Fruit fly (Drosophila melanogaster) whole organism, embryonic: ENCODE measurements around the gene Pex7.

Experiments
- Abd-B ChIP-seq: fragments of 200-800 bp; sonication (Bioruptor generic); optimal IDR thresholded peaks from 2 replicates; lab custom pipeline; 2018; ENCODE audit warnings: missing biosample characterization, mild to moderate bottlenecking, missing genetic modification characterization, moderate library complexity
- CG10209 ChIP-seq: fragments of 200-800 bp; sonication (Bioruptor generic); optimal IDR thresholded peaks from 3 replicates; lab custom pipeline; 2017; ENCODE audit warnings: missing biosample characterization, mild to moderate bottlenecking, missing genetic modification characterization, missing genetic modification reagents
- CG11560 ChIP-seq: fragments of 200-800 bp; sonication (Bioruptor generic); IDR thresholded peaks from 3 replicates; pipeline ENCODE4 v1.3.6; 2022; ENCODE audit warnings: missing biosample characterization, missing genetic modification characterization
- CG15073 ChIP-seq: fragments of 200-800 bp; sonication (Bioruptor generic); optimal IDR thresholded peaks from 2 replicates; lab custom pipeline; 2016; ENCODE audit warnings: missing biosample characterization, missing genetic modification characterization
- CG1529 ChIP-seq: fragments of 200-800 bp; sonication (Bioruptor generic); optimal IDR thresholded peaks from 3 replicates; lab custom pipeline; 2018; ENCODE audit warnings: missing biosample characterization, missing genetic modification characterization
- CG17912 ChIP-seq: fragments of 200-800 bp; sonication (Bioruptor generic); optimal IDR thresholded peaks from 2 replicates; lab custom pipeline; 2018; ENCODE audit warnings: missing biosample characterization, mild to moderate bottlenecking, missing genetic modification characterization
- CG2199 ChIP-seq: fragments of 200-800 bp; sonication (Bioruptor generic); IDR thresholded peaks from 3 replicates; pipeline ENCODE4 v1.3.6; 2022; ENCODE audit warnings: missing biosample characterization, missing genetic modification characterization
- CG2712 ChIP-seq: fragments of 200-800 bp; optimal IDR thresholded peaks from 3 replicates; lab custom pipeline; 2019; ENCODE audit warnings: missing biosample characterization, mild to moderate bottlenecking, missing genetic modification characterization, moderate library complexity
- CG4707 ChIP-seq: fragments of 200-800 bp; sonication (Bioruptor generic); optimal IDR thresholded peaks from 2 replicates; lab custom pipeline; 2018; ENCODE audit warnings: missing biosample characterization, mild to moderate bottlenecking, missing genetic modification characterization, moderate library complexity
- CG6683 ChIP-seq: fragments of 200-800 bp; sonication (Bioruptor generic); optimal IDR thresholded peaks from 2 replicates; lab custom pipeline; 2017; ENCODE audit warnings: missing biosample characterization, mild to moderate bottlenecking, missing genetic modification characterization, missing genetic modification reagents
- CG6791 ChIP-seq: fragments of 200-800 bp; sonication (Bioruptor generic); IDR thresholded peaks from 3 replicates; pipeline ENCODE4 v1.3.6; 2022; ENCODE audit warnings: missing biosample characterization, missing genetic modification characterization; ENCODE audit not compliant: partially characterized antibody
- CG9437 ChIP-seq: fragments of 200-800 bp; sonication (Bioruptor generic); optimal IDR thresholded peaks from 2 replicates; lab custom pipeline; 2018; ENCODE audit warnings: missing biosample characterization, mild to moderate bottlenecking, missing genetic modification characterization
- CG9932 ChIP-seq: fragments of 200-800 bp; sonication (Bioruptor generic); IDR thresholded peaks from 2 replicates; pipeline ENCODE4 v1.3.6; 2022; ENCODE audit warnings: missing biosample characterization, missing genetic modification characterization
- Deaf1 ChIP-seq: fragments of 200-800 bp; optimal IDR thresholded peaks from 3 replicates; lab custom pipeline; 2019; ENCODE audit warnings: missing biosample characterization, mild to moderate bottlenecking, missing genetic modification characterization, moderate library complexity
- Dip2 ChIP-seq: fragments of 200-800 bp; sonication (Bioruptor generic); IDR thresholded peaks from 2 replicates; pipeline ENCODE4 v1.3.6; 2022; ENCODE audit warnings: missing biosample characterization, missing genetic modification characterization
- Ets97D ChIP-seq: fragments of 200-800 bp; sonication (Bioruptor generic); optimal IDR thresholded peaks from 3 replicates; lab custom pipeline; 2016; ENCODE audit warnings: missing biosample characterization, missing genetic modification characterization
- HLHmδ ChIP-seq: fragments of 200-800 bp; sonication (Bioruptor generic); optimal IDR thresholded peaks from 2 replicates; lab custom pipeline; 2018; ENCODE audit warnings: missing biosample characterization, mild to moderate bottlenecking, missing genetic modification characterization, moderate library complexity
- Lim3 ChIP-seq: fragments of 200-800 bp; sonication (Bioruptor generic); IDR thresholded peaks from 2 replicates; pipeline ENCODE4 v1.3.6; 2022; ENCODE audit warnings: missing biosample characterization, missing genetic modification characterization
- MTF-1 ChIP-seq: fragments of 200-800 bp; sonication (Bioruptor generic); optimal IDR thresholded peaks from 2 replicates; lab custom pipeline; 2018; ENCODE audit warnings: missing biosample characterization, mild to moderate bottlenecking, missing genetic modification characterization, borderline replicate concordance
- Oaz ChIP-seq: fragments of 200-800 bp; sonication (Bioruptor generic); IDR thresholded peaks from 2 replicates; pipeline ENCODE4 v1.3.6; 2022; ENCODE audit warnings: missing biosample characterization, missing genetic modification characterization
- Ravus ChIP-seq: fragments of 200-800 bp; sonication (Bioruptor generic); IDR thresholded peaks from 2 replicates; pipeline ENCODE4 v1.3.6; 2022; ENCODE audit warnings: missing biosample characterization, missing genetic modification characterization
- Rx ChIP-seq: fragments of 200-800 bp; sonication (Bioruptor generic); IDR thresholded peaks from 2 replicates; pipeline ENCODE4 v1.3.6; 2022; ENCODE audit warnings: missing biosample characterization, missing genetic modification characterization
- Side ChIP-seq: fragments of 200-800 bp; sonication (Bioruptor generic); optimal IDR thresholded peaks from 2 replicates; lab custom pipeline; 2016; ENCODE audit warnings: missing biosample characterization, missing genetic modification characterization
- Sox100B ChIP-seq: fragments of 200-800 bp; sonication (Bioruptor generic); optimal IDR thresholded peaks from 3 replicates; lab custom pipeline; 2018; ENCODE audit warnings: missing biosample characterization, mild to moderate bottlenecking, missing genetic modification characterization
- Spps ChIP-seq: fragments of 200-800 bp; sonication (Bioruptor generic); optimal IDR thresholded peaks from 2 replicates; lab custom pipeline; 2018; ENCODE audit warnings: missing biosample characterization, mild to moderate bottlenecking, missing genetic modification characterization
- Sry-δ ChIP-seq: fragments of 200-800 bp; sonication (Bioruptor generic); optimal IDR thresholded peaks from 2 replicates; lab custom pipeline; 2016; ENCODE audit warnings: missing biosample characterization, missing genetic modification characterization
- Xbp1 ChIP-seq: fragments of 200-800 bp; sonication (Bioruptor generic); optimal IDR thresholded peaks from 3 replicates; lab custom pipeline; 2016; ENCODE audit warnings: missing biosample characterization, mild to moderate bottlenecking, missing genetic modification characterization
- aop ChIP-seq: fragments of 200-800 bp; sonication (Bioruptor generic); IDR thresholded peaks from 2 replicates; pipeline ENCODE4 v1.3.6; 2022; ENCODE audit warnings: missing biosample characterization, missing genetic modification characterization
- az2 ChIP-seq: fragments of 200-800 bp; sonication (Bioruptor generic); optimal IDR thresholded peaks from 3 replicates; lab custom pipeline; 2016; ENCODE audit warnings: missing biosample characterization, missing genetic modification characterization
- br ChIP-seq: fragments of >200 bp; optimal IDR thresholded peaks from 2 replicates; lab custom pipeline; 2017
- cad ChIP-seq: fragments of >200 bp; optimal IDR thresholded peaks from 2 replicates; lab custom pipeline; 2017; ENCODE audit warnings: missing biosample characterization, missing genetic modification characterization
- cato ChIP-seq: fragments of 200-800 bp; sonication (Bioruptor generic); optimal IDR thresholded peaks from 2 replicates; lab custom pipeline; 2016; ENCODE audit warnings: missing biosample characterization, missing genetic modification characterization, borderline replicate concordance
- en ChIP-seq: fragments of 200-800 bp; sonication (Bioruptor generic); optimal IDR thresholded peaks from 2 replicates; lab custom pipeline; 2016; ENCODE audit warnings: missing biosample characterization, missing genetic modification characterization
- fd3F ChIP-seq: fragments of 200-800 bp; sonication (Bioruptor generic); optimal IDR thresholded peaks from 2 replicates; lab custom pipeline; 2018; ENCODE audit warnings: missing biosample characterization, mild to moderate bottlenecking, missing genetic modification characterization, moderate library complexity
- hkb ChIP-seq, 2 experiments: fragments of 200-800 bp in 1 of 2; fragments of >200 bp in 1 of 2; sonication (Bioruptor generic) in 1 of 2; IDR thresholded peaks in 1 of 2; optimal IDR thresholded peaks in 1 of 2; 2 replicates each; pipeline versions ENCODE4 v1.3.6 to Lab custom; 2017 to 2022; ENCODE audit warnings: missing biosample characterization in 1 of 2, missing genetic modification characterization in 1 of 2
- jigr1 ChIP-seq: fragments of 200-800 bp; sonication (Bioruptor generic); IDR thresholded peaks from 3 replicates; pipeline ENCODE4 v1.3.6; 2022; ENCODE audit warnings: missing biosample characterization, missing genetic modification characterization
- kay ChIP-seq: fragments of 200-800 bp; sonication (Bioruptor generic); optimal IDR thresholded peaks from 2 replicates; lab custom pipeline; 2016; ENCODE audit warnings: missing biosample characterization, missing genetic modification characterization
- onecut ChIP-seq: fragments of 200-800 bp; sonication (Bioruptor generic); IDR thresholded peaks from 2 replicates; pipeline ENCODE4 v1.3.6; 2022; ENCODE audit warnings: missing biosample characterization, missing genetic modification characterization
- pan ChIP-seq, 4 experiments: fragments of >200 bp in 3 of 4; fragments of 200-800 bp in 1 of 4; sonication (Bioruptor generic) in 1 of 4; optimal IDR thresholded peaks in 3 of 4; IDR thresholded peaks in 1 of 4; 2 replicates each; pipeline versions ENCODE4 v1.3.6 to Lab custom; 2017 to 2022; ENCODE audit warnings: missing biosample characterization in 2 of 4, missing genetic modification characterization in 2 of 4, mixed read lengths in 1 of 4
- phol ChIP-seq: fragments of 200-800 bp; sonication (Bioruptor generic); optimal IDR thresholded peaks from 3 replicates; lab custom pipeline; 2018; ENCODE audit warnings: missing biosample characterization, mild to moderate bottlenecking, missing genetic modification characterization, moderate library complexity
- prd ChIP-seq, 3 experiments: fragments of >200 bp in 2 of 3; fragments of 200-800 bp in 1 of 3; sonication (Bioruptor generic) in 1 of 3; optimal IDR thresholded peaks in 2 of 3; IDR thresholded peaks in 1 of 3; 2 replicates in 2 of 3; 3 replicates in 1 of 3; pipeline versions ENCODE4 v1.3.6 to Lab custom; 2017 to 2022; ENCODE audit warnings: missing biosample characterization in 1 of 3, missing genetic modification characterization in 1 of 3
- run ChIP-seq: fragments of 200-800 bp; sonication (Bioruptor generic); optimal IDR thresholded peaks from 3 replicates; lab custom pipeline; 2018; ENCODE audit warnings: missing biosample characterization, mild to moderate bottlenecking, missing genetic modification characterization
- scrt ChIP-seq: fragments of 200-800 bp; sonication (Bioruptor generic); optimal IDR thresholded peaks from 2 replicates; lab custom pipeline; 2018; ENCODE audit warnings: missing biosample characterization, mild to moderate bottlenecking, missing genetic modification characterization, moderate library complexity
- sens-2 ChIP-seq: fragments of 200-800 bp; sonication (Bioruptor generic); IDR thresholded peaks from 2 replicates; pipeline ENCODE4 v1.3.6; 2022; ENCODE audit warnings: missing biosample characterization, missing genetic modification characterization
- slp2 ChIP-seq: fragments of 200-800 bp; sonication (Bioruptor generic); optimal IDR thresholded peaks from 2 replicates; lab custom pipeline; 2016; ENCODE audit warnings: missing biosample characterization, missing genetic modification characterization
- tgo ChIP-seq: fragments of 200-800 bp; sonication (Bioruptor generic); IDR thresholded peaks from 3 replicates; pipeline ENCODE4 v1.3.6; 2022; ENCODE audit warnings: missing biosample characterization, missing genetic modification characterization
- trh ChIP-seq: fragments of 200-800 bp; sonication (Bioruptor generic); optimal IDR thresholded peaks from 2 replicates; lab custom pipeline; 2016; ENCODE audit warnings: missing biosample characterization, missing genetic modification characterization
- usp ChIP-seq: fragments of >200 bp; optimal IDR thresholded peaks from 2 replicates; lab custom pipeline; 2017; ENCODE audit warnings: missing biosample characterization, missing genetic modification characterization

Pex7 gene

dm6 chr3L:8672199-8673059, 25.5 kb downstream of the Pex7 start (continued):
- TF ChIP-seq sens-2 (GFP tag; lab: Robert Waterston, UW) = no peak
- no peak for TF ChIP-seq slp2 (GFP tag; lab: Kevin White, UChicago)
- no peak for TF ChIP-seq Sox100B (GFP tag; lab: Kevin White, UChicago)
- no peak for TF ChIP-seq trh (GFP tag; lab: Kevin White, UChicago)
- no peak for TF ChIP-seq CG4707 (GFP tag; lab: Kevin White, UChicago)
- no peak for TF ChIP-seq Dip2 (GFP tag; lab: Robert Waterston, UW)
- TF ChIP-seq CG10209 = peak; percentile 28
- TF ChIP-seq cato = no peak
- TF ChIP-seq Oaz (GFP tag; lab: Robert Waterston, UW) = peak; percentile 5; the same call in 1 of the 2 replicates
- TF ChIP-seq pan (optimal IDR thresholded peaks at IDR 0.05; lab: Kevin White, UChicago) = no peak
- no peak for TF ChIP-seq pan (GFP tag; optimal IDR thresholded peaks at IDR 0.05 in 1 of 2, IDR thresholded peaks at IDR 0.05 in 1 of 2)
- no peak for TF ChIP-seq prd (optimal IDR thresholded peaks at IDR 0.05; lab: Kevin White, UChicago)
- peak; percentile 46; the same call in 1 of the 3 replicates for TF ChIP-seq prd (GFP tag; IDR thresholded peaks at IDR 0.05; lab: Robert Waterston, UW)
- no peak for TF ChIP-seq Sry-δ
- no peak for TF ChIP-seq CG17912
- TF ChIP-seq Ravus = no peak; the same call in 1 of the 2 replicates
- no peak for TF ChIP-seq CG6791
- TF ChIP-seq aop (GFP tag; lab: Robert Waterston, UW) = no peak
- no peak for TF ChIP-seq hkb (optimal IDR thresholded peaks at IDR 0.05; lab: Kevin White, UChicago)
- peak; percentile 52 for TF ChIP-seq hkb (GFP tag; IDR thresholded peaks at IDR 0.05; lab: Robert Waterston, UW)
- TF ChIP-seq CG2199 (GFP tag; lab: Robert Waterston, UW) = no peak
- peak; percentile 10 for TF ChIP-seq CG2712 (tag; lab: Kevin White, UChicago)
- TF ChIP-seq phol (tag; lab: Kevin White, UChicago) = peak; percentile 13
- peak; percentile 23 for TF ChIP-seq fd3F (GFP tag; lab: Kevin White, UChicago)
- peak; percentile 19 for TF ChIP-seq Xbp1
- no peak for TF ChIP-seq run (tag; lab: Kevin White, UChicago)
- no peak for TF ChIP-seq kay
- no peak for TF ChIP-seq CG9437
- TF ChIP-seq Rx (GFP tag; lab: Robert Waterston, UW) = no peak
- TF ChIP-seq CG1529 (GFP tag; lab: Kevin White, UChicago) = no peak
- no peak for TF ChIP-seq az2 (GFP tag; lab: Kevin White, UChicago)
- TF ChIP-seq CG11560 (tag; lab: Robert Waterston, UW) = no peak
- no peak for TF ChIP-seq Ets97D (GFP tag; lab: Kevin White, UChicago)
- no peak for TF ChIP-seq br (lab: Kevin White, UChicago)
- peak; percentile 31; the same call in 1 of the 3 replicates for TF ChIP-seq tgo (GFP tag; lab: Robert Waterston, UW)
- no peak for TF ChIP-seq Spps (tag; lab: Kevin White, UChicago)
- TF ChIP-seq HLHmδ (GFP tag; lab: Kevin White, UChicago) = no peak
- no peak for TF ChIP-seq Side (GFP tag; lab: Kevin White, UChicago)
- TF ChIP-seq en = no peak
- TF ChIP-seq onecut (GFP tag; lab: Robert Waterston, UW) = no peak
- TF ChIP-seq MTF-1 (GFP tag; lab: Kevin White, UChicago) = no peak
- TF ChIP-seq Deaf1 (tag; lab: Kevin White, UChicago) = peak; percentile 26
- no peak for TF ChIP-seq Lim3 (GFP tag; lab: Robert Waterston, UW)
- TF ChIP-seq scrt (GFP tag; lab: Kevin White, UChicago) = peak; percentile 9
- TF ChIP-seq Abd-B (GFP tag; lab: Kevin White, UChicago) = peak; percentile 31
- peak; percentile 72 for TF ChIP-seq CG9932 (GFP tag; lab: Robert Waterston, UW)
- no peak for TF ChIP-seq jigr1 (GFP tag; lab: Robert Waterston, UW)
- TF ChIP-seq cad = no peak
- no peak for TF ChIP-seq CG15073
- TF ChIP-seq CG6683 (GFP tag; lab: Kevin White, UChicago) = no peak
- no peak for TF ChIP-seq usp (GFP tag; lab: Kevin White, UChicago)
